Fruit fly (Drosophila melanogaster) whole organism, embryonic: Measurements from ENCODE around the gene Ir75b.

Source experiments
- Ada2b ChIP-seq: fragments of 200-800 bp; sonication (Bioruptor generic); IDR thresholded peaks from 2 replicates; pipeline ENCODE4 v1.3.6; 2022; ENCODE audit warnings: missing biosample characterization, missing genetic modification characterization
- Aef1 ChIP-seq: fragments of 200-800 bp; sonication (Bioruptor generic); IDR thresholded peaks from 3 replicates; pipeline ENCODE4 v1.3.6; 2022; ENCODE audit warnings: missing biosample characterization, missing genetic modification characterization
- Antp ChIP-seq: fragments of 200-800 bp; sonication (Bioruptor generic); optimal IDR thresholded peaks from 3 replicates; lab custom pipeline; 2016; ENCODE audit warnings: missing biosample characterization, missing genetic modification characterization
- Atf6 ChIP-seq: fragments of 200-800 bp; sonication (Bioruptor generic); IDR thresholded peaks from 2 replicates; pipeline ENCODE4 v1.3.6; 2022; ENCODE audit warnings: missing biosample characterization, missing genetic modification characterization
- Bteb2 ChIP-seq: fragments of 200-800 bp; sonication (Bioruptor generic); optimal IDR thresholded peaks from 2 replicates; lab custom pipeline; 2016; ENCODE audit warnings: missing biosample characterization, missing genetic modification characterization
- CG10274 ChIP-seq: fragments of 200-800 bp; sonication (Bioruptor generic); optimal IDR thresholded peaks from 3 replicates; lab custom pipeline; 2017; ENCODE audit warnings: missing biosample characterization, mild to moderate bottlenecking, missing genetic modification characterization
- CG11456 ChIP-seq: fragments of 200-800 bp; sonication (Bioruptor generic); IDR thresholded peaks from 3 replicates; pipeline ENCODE4 v1.3.6; 2022; ENCODE audit warnings: missing biosample characterization, missing genetic modification characterization
- CG11695 ChIP-seq: fragments of 200-800 bp; sonication (Bioruptor generic); IDR thresholded peaks from 3 replicates; pipeline ENCODE4 v1.3.6; 2022; ENCODE audit warnings: missing biosample characterization, missing genetic modification characterization
- CG14441 ChIP-seq: fragments of 200-800 bp; sonication (Bioruptor generic); IDR thresholded peaks from 2 replicates; pipeline ENCODE4 v1.3.6; 2022; ENCODE audit warnings: missing biosample characterization, missing genetic modification characterization
- CG14965 ChIP-seq: fragments of 200-800 bp; sonication (Bioruptor generic); optimal IDR thresholded peaks from 2 replicates; lab custom pipeline; 2016; ENCODE audit warnings: missing biosample characterization, missing genetic modification characterization, borderline replicate concordance
- CG17612 ChIP-seq: fragments of 200-800 bp; sonication (Bioruptor generic); IDR thresholded peaks from 2 replicates; pipeline ENCODE4 v1.3.6; 2022; ENCODE audit warnings: missing biosample characterization, missing genetic modification characterization
- CG1792 ChIP-seq: fragments of 200-800 bp; sonication (Bioruptor generic); optimal IDR thresholded peaks from 2 replicates; lab custom pipeline; 2016; ENCODE audit warnings: missing biosample characterization, missing genetic modification characterization
- CG18619 ChIP-seq: fragments of 200-800 bp; sonication (Bioruptor generic); optimal IDR thresholded peaks from 3 replicates; lab custom pipeline; 2017; ENCODE audit warnings: missing biosample characterization, mild to moderate bottlenecking, missing genetic modification characterization
- CG2199 ChIP-seq: fragments of 200-800 bp; sonication (Bioruptor generic); IDR thresholded peaks from 3 replicates; pipeline ENCODE4 v1.3.6; 2022; ENCODE audit warnings: missing biosample characterization, missing genetic modification characterization
- CG3281 ChIP-seq: fragments of 200-800 bp; sonication (Bioruptor generic); optimal IDR thresholded peaks from 3 replicates; lab custom pipeline; 2017; ENCODE audit warnings: missing biosample characterization, mild to moderate bottlenecking, missing genetic modification characterization
- CG33213 ChIP-seq: fragments of 200-800 bp; sonication (Bioruptor generic); optimal IDR thresholded peaks from 3 replicates; lab custom pipeline; 2016; ENCODE audit warnings: missing biosample characterization, missing genetic modification characterization
- CG42726 ChIP-seq: fragments of 200-800 bp; sonication (Bioruptor generic); IDR thresholded peaks from 2 replicates; pipeline ENCODE4 v1.3.6; 2022; ENCODE audit warnings: missing biosample characterization, missing genetic modification characterization; ENCODE audit not compliant: partially characterized antibody
- CG4730 ChIP-seq: fragments of 200-800 bp; sonication (Bioruptor generic); IDR thresholded peaks from 2 replicates; pipeline ENCODE4 v1.3.6; 2022; ENCODE audit warnings: missing biosample characterization, missing genetic modification characterization
- CG7987 ChIP-seq: fragments of 200-800 bp; sonication (Bioruptor generic); optimal IDR thresholded peaks from 2 replicates; lab custom pipeline; 2018; ENCODE audit warnings: missing biosample characterization, mild to moderate bottlenecking, missing genetic modification characterization, moderate library complexity
- CG8089 ChIP-seq: fragments of 200-800 bp; sonication (Bioruptor generic); optimal IDR thresholded peaks from 3 replicates; lab custom pipeline; 2016; ENCODE audit warnings: missing biosample characterization, missing genetic modification characterization
- CG8359 ChIP-seq: fragments of 200-800 bp; sonication (Bioruptor generic); optimal IDR thresholded peaks from 2 replicates; lab custom pipeline; 2017; ENCODE audit warnings: missing biosample characterization, mild to moderate bottlenecking, missing genetic modification characterization, borderline replicate concordance
- CG8765 ChIP-seq: fragments of 200-800 bp; sonication (Bioruptor generic); IDR thresholded peaks from 2 replicates; pipeline ENCODE4 v1.3.6; 2022; ENCODE audit warnings: missing biosample characterization, missing genetic modification characterization
- Dip3 ChIP-seq: fragments of 200-800 bp; sonication (Bioruptor generic); optimal IDR thresholded peaks from 3 replicates; lab custom pipeline; 2016; ENCODE audit warnings: missing biosample characterization, missing genetic modification characterization
- ERR ChIP-seq: fragments of 200-800 bp; sonication (Bioruptor generic); optimal IDR thresholded peaks from 2 replicates; lab custom pipeline; 2016; ENCODE audit warnings: missing biosample characterization, missing genetic modification characterization
- H2.0 ChIP-seq: fragments of 200-800 bp; sonication (Bioruptor generic); IDR thresholded peaks from 2 replicates; pipeline ENCODE4 v1.3.6; 2022; ENCODE audit warnings: missing biosample characterization, missing genetic modification characterization
- Hey ChIP-seq: fragments of 200-800 bp; sonication (Bioruptor generic); optimal IDR thresholded peaks from 3 replicates; lab custom pipeline; 2018; ENCODE audit warnings: missing biosample characterization, mild to moderate bottlenecking, missing genetic modification characterization
- Kr ChIP-seq: fragments of 200-800 bp; sonication (Bioruptor generic); optimal IDR thresholded peaks from 2 replicates; lab custom pipeline; 2017; ENCODE audit warnings: missing biosample characterization, mild to moderate bottlenecking, missing genetic modification characterization
- Nf-YC ChIP-seq: fragments of 200-800 bp; optimal IDR thresholded peaks from 3 replicates; lab custom pipeline; 2019; ENCODE audit warnings: missing biosample characterization, mild to moderate bottlenecking, missing genetic modification characterization, moderate library complexity
- NfI ChIP-seq: fragments of 200-800 bp; sonication (Bioruptor generic); optimal IDR thresholded peaks from 3 replicates; lab custom pipeline; 2018; ENCODE audit warnings: missing biosample characterization, mild to moderate bottlenecking, missing genetic modification characterization, moderate library complexity
- Optix ChIP-seq: fragments of 200-800 bp; sonication (Bioruptor generic); IDR thresholded peaks from 3 replicates; pipeline ENCODE4 v1.3.6; 2022; ENCODE audit warnings: missing biosample characterization, missing genetic modification characterization
- Ravus ChIP-seq: fragments of 200-800 bp; sonication (Bioruptor generic); IDR thresholded peaks from 2 replicates; pipeline ENCODE4 v1.3.6; 2022; ENCODE audit warnings: missing biosample characterization, missing genetic modification characterization
- Sry-δ ChIP-seq: fragments of 200-800 bp; sonication (Bioruptor generic); optimal IDR thresholded peaks from 2 replicates; lab custom pipeline; 2016; ENCODE audit warnings: missing biosample characterization, missing genetic modification characterization
- ase ChIP-seq: fragments of 200-800 bp; sonication (Bioruptor generic); IDR thresholded peaks from 3 replicates; pipeline ENCODE4 v1.3.6; 2022; ENCODE audit warnings: missing biosample characterization, missing genetic modification characterization
- cato ChIP-seq: fragments of 200-800 bp; sonication (Bioruptor generic); optimal IDR thresholded peaks from 2 replicates; lab custom pipeline; 2016; ENCODE audit warnings: missing biosample characterization, missing genetic modification characterization, borderline replicate concordance
- caup ChIP-seq: fragments of 200-800 bp; sonication (Bioruptor generic); optimal IDR thresholded peaks from 3 replicates; lab custom pipeline; 2017; ENCODE audit warnings: missing biosample characterization, mild to moderate bottlenecking, missing genetic modification characterization, moderate library complexity; ENCODE audit not compliant: severe bottlenecking
- chn ChIP-seq: fragments of 200-800 bp; sonication (Bioruptor generic); optimal IDR thresholded peaks from 2 replicates; lab custom pipeline; 2016; ENCODE audit warnings: missing biosample characterization, missing genetic modification characterization
- corto ChIP-seq: fragments of 200-800 bp; sonication (Bioruptor generic); optimal IDR thresholded peaks from 2 replicates; lab custom pipeline; 2016; ENCODE audit warnings: missing biosample characterization, mild to moderate bottlenecking, missing genetic modification characterization, moderate library complexity
- crol ChIP-seq: fragments of 200-800 bp; sonication (Bioruptor generic); IDR thresholded peaks from 2 replicates; pipeline ENCODE4 v1.3.6; 2022; ENCODE audit warnings: missing biosample characterization, missing genetic modification characterization
- da ChIP-seq: fragments of 200-800 bp; sonication (Bioruptor generic); optimal IDR thresholded peaks from 2 replicates; lab custom pipeline; 2016; ENCODE audit warnings: missing biosample characterization, missing genetic modification characterization
- dimm ChIP-seq: fragments of 200-800 bp; sonication (Bioruptor generic); IDR thresholded peaks from 2 replicates; pipeline ENCODE4 v1.3.6; 2022; ENCODE audit warnings: missing biosample characterization, missing genetic modification characterization
- dm ChIP-seq: fragments of 200-800 bp; sonication (Bioruptor generic); optimal IDR thresholded peaks from 3 replicates; lab custom pipeline; 2016; ENCODE audit warnings: missing biosample characterization, missing genetic modification characterization
- ftz-f1 ChIP-seq: fragments of 200-800 bp; sonication (Bioruptor generic); optimal IDR thresholded peaks from 2 replicates; lab custom pipeline; 2016; ENCODE audit warnings: missing biosample characterization, missing genetic modification characterization
- gce ChIP-seq: fragments of 200-800 bp; sonication (Bioruptor generic); IDR thresholded peaks from 3 replicates; pipeline ENCODE4 v1.3.6; 2022; ENCODE audit warnings: missing biosample characterization, missing genetic modification characterization
- ind ChIP-seq: fragments of 200-800 bp; sonication (Bioruptor generic); optimal IDR thresholded peaks from 3 replicates; lab custom pipeline; 2016; ENCODE audit warnings: missing biosample characterization, missing genetic modification characterization
- inv ChIP-seq: fragments of 200-800 bp; sonication (Bioruptor generic); IDR thresholded peaks from 2 replicates; pipeline ENCODE4 v1.3.6; 2022; ENCODE audit warnings: missing biosample characterization, missing genetic modification characterization; ENCODE audit not compliant: partially characterized antibody
- odd ChIP-seq: fragments of 200-800 bp; sonication (Bioruptor generic); optimal IDR thresholded peaks from 2 replicates; lab custom pipeline; 2017; ENCODE audit warnings: missing biosample characterization, mild to moderate bottlenecking, missing genetic modification characterization
- pan ChIP-seq, 4 experiments: fragments of >200 bp in 3 of 4; fragments of 200-800 bp in 1 of 4; sonication (Bioruptor generic) in 1 of 4; optimal IDR thresholded peaks in 3 of 4; IDR thresholded peaks in 1 of 4; 2 replicates each; pipeline versions ENCODE4 v1.3.6 to Lab custom; 2017 to 2022; ENCODE audit warnings: missing biosample characterization in 2 of 4, missing genetic modification characterization in 2 of 4, mixed read lengths in 1 of 4
- peb ChIP-seq: fragments of 200-800 bp; sonication (Bioruptor generic); IDR thresholded peaks from 2 replicates; pipeline ENCODE4 v1.3.6; 2022; ENCODE audit warnings: missing biosample characterization, missing genetic modification characterization
- pita ChIP-seq: fragments of 200-800 bp; sonication (Bioruptor generic); optimal IDR thresholded peaks from 2 replicates; lab custom pipeline; 2017; ENCODE audit warnings: missing biosample characterization, mild to moderate bottlenecking, missing genetic modification characterization
- sima ChIP-seq: fragments of 200-800 bp; sonication (Bioruptor generic); optimal IDR thresholded peaks from 2 replicates; lab custom pipeline; 2016; ENCODE audit warnings: missing biosample characterization, missing genetic modification characterization
- vnd ChIP-seq: fragments of 200-800 bp; sonication (Bioruptor generic); IDR thresholded peaks from 3 replicates; pipeline ENCODE4 v1.3.6; 2022; ENCODE audit warnings: missing biosample characterization, missing genetic modification characterization; ENCODE audit not compliant: partially characterized antibody

The Ir75b gene

DNA sequence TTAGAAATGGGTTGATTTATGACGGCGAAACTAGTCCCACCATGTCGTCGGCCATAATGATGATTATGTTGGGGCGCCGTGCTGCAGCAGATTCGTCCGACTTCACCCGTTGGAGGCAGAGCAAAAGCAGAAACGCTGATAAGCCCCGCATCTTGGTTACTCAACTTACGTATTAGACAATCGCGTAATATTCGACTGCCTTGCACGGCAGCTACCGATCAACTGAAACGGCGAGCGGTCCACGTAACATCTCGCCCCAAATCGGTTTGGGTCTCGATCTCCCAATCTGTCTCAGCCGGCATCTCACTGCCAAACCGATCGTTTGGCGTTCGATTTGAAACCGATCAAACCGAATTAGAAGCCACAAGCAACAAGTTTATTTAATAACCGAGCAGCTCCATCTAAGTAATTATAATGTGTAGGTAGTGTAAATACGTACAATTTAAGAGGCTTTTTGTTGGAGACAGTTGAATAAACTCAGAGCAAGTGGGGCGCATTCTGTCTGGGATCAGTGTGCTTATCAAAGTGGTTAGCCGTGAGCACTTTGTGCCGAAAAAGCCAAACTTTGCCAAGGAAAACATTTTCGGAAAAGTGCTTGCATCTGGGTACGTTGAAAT lies 11.3 kb downstream of the Ir75b start, which contains the start of gene CG32191 (continued):
- TF ChIP-seq Atf6 (GFP tag; lab: Robert Waterston, UW) (0 out of 2 replicates have a peak, but pooled peaks have one; percentile 32), Sry-δ (GFP tag; lab: Kevin White, UChicago) (no peak), CG33213 (no peak), caup (peak; percentile 50), Ravus (GFP tag; lab: Robert Waterston, UW) (no peak), crol (no peak), H2.0 (GFP tag; lab: Robert Waterston, UW) (no peak), Ada2b (GFP tag; lab: Robert Waterston, UW) (no peak), odd (no peak), corto (GFP tag; lab: Kevin White, UChicago) (no peak), Aef1 (GFP tag; lab: Robert Waterston, UW) (no peak), cato (GFP tag; lab: Kevin White, UChicago) (no peak), Nf-YC (tag; lab: Kevin White, UChicago) (no peak), CG8359 (no peak), vnd (no peak), CG10274 (GFP tag; lab: Kevin White, UChicago) (no peak), Optix (no peak), CG18619 (GFP tag; lab: Kevin White, UChicago) (no peak), dm (GFP tag; lab: Kevin White, UChicago) (no peak), CG8089 (GFP tag; lab: Kevin White, UChicago) (no peak), gce (no peak), ftz-f1 (GFP tag; lab: Kevin White, UChicago) (no peak), Antp (GFP tag; lab: Kevin White, UChicago) (no peak), Dip3 (GFP tag; lab: Kevin White, UChicago) (no peak), CG42726 (GFP tag; lab: Robert Waterston, UW) (no peak), chn (GFP tag; lab: Kevin White, UChicago) (no peak), CG7987 (peak; percentile 27), CG2199 (no peak), inv (GFP tag; lab: Robert Waterston, UW) (no peak), ERR (no peak), pan (optimal IDR thresholded peaks at IDR 0.05; lab: Kevin White, UChicago) (no peak), pan (GFP tag; optimal IDR thresholded peaks at IDR 0.05 in 1 of 2, IDR thresholded peaks at IDR 0.05 in 1 of 2) (no peak), CG14441 (GFP tag; lab: Robert Waterston, UW) (no peak), CG3281 (GFP tag; lab: Kevin White, UChicago) (peak; percentile 4), peb (GFP tag; lab: Robert Waterston, UW) (no peak), CG8765 (no peak), CG4730 (GFP tag; lab: Robert Waterston, UW) (no peak), Kr (GFP tag; lab: Kevin White, UChicago) (no peak), dimm (GFP tag; lab: Robert Waterston, UW) (no peak), Hey (tag; lab: Kevin White, UChicago) (no peak), ase (no peak), CG11456 (GFP tag; lab: Robert Waterston, UW) (no peak), sima (GFP tag; lab: Kevin White, UChicago) (no peak), pita (GFP tag; lab: Kevin White, UChicago) (no peak), CG1792 (no peak), Bteb2 (GFP tag; lab: Kevin White, UChicago) (no peak), CG17612 (no peak), NfI (GFP tag; lab: Kevin White, UChicago) (no peak), da (GFP tag; lab: Kevin White, UChicago) (no peak), ind (GFP tag; lab: Kevin White, UChicago) (no peak), CG14965 (GFP tag; lab: Kevin White, UChicago) (no peak), CG11695 (GFP tag; lab: Robert Waterston, UW) (0 out of 3 replicates have a peak, but pooled peaks have one; percentile 11)
